Fruit fly (Drosophila melanogaster): ENCODE results near the gene Bet3.

The Bet3 gene

DNA sequence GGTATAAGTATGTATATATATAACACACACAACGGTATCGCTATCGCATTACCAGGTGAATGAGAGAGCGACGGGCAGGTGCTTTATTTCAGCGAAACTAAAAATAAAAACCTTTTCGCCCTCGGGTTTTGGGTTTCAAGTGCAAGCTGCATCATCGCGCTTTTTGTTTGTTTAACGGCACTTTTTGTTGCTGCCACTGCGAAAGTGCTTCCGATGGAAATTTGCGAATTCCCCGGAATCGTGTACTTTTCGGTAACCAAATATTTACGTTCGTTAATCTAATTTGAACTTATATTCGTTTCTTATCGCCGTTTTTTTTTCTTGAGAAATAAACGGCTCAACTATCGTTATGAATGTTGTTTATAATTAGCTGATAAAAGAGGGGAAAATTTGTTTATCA is 46.0 kb downstream of the Bet3 start:
- TF ChIP-seq psq (optimal IDR thresholded peaks at IDR 0.05), result no peak
- TF ChIP-seq Sin3A (optimal IDR thresholded peaks at IDR 0.05), result no peak
- TF ChIP-seq insv (optimal IDR thresholded peaks at IDR 0.05), result no peak
- TF ChIP-seq h (optimal IDR thresholded peaks at IDR 0.05), result no peak
- TF ChIP-seq Myc (optimal IDR thresholded peaks at IDR 0.05), result no peak
- no peak for TF ChIP-seq ttk (optimal IDR thresholded peaks at IDR 0.05)

dm6 chr3L:9391340-9391980 is 50.6 kb downstream of the Bet3 start:
- TF ChIP-seq Myc (optimal IDR thresholded peaks at IDR 0.05), result no peak
- TF ChIP-seq insv (optimal IDR thresholded peaks at IDR 0.05), result no peak
- TF ChIP-seq psq (optimal IDR thresholded peaks at IDR 0.05), result no peak
- TF ChIP-seq ttk (optimal IDR thresholded peaks at IDR 0.05), result no peak
- no peak for TF ChIP-seq Sin3A (optimal IDR thresholded peaks at IDR 0.05)
- TF ChIP-seq h (optimal IDR thresholded peaks at IDR 0.05), result no peak

Measured in Kc167 (cell line).